Worm (Caenorhabditis elegans) whole organism, L1 larva: ENCODE measurements around the gene imph-1.

Source experiments
- efl-1 ChIP-seq, 4 experiments: fragments of 150-350 bp; optimal IDR thresholded peaks in 3 of 4; peaks in 1 of 4; 1 replicate in 1 of 4; 2 replicates in 3 of 4; lab custom pipeline; 2014; ENCODE audit warnings: missing biosample characterization in 2 of 4, missing genetic modification characterization in 2 of 4, missing genetic modification reagents in 2 of 4
- nhr-237 ChIP-seq: fragments of 150-350 bp; optimal IDR thresholded peaks from 2 replicates; lab custom pipeline; 2014; ENCODE audit warnings: missing biosample characterization, missing genetic modification characterization

ce11 chrIII:4601286-4601685, 47.9 kb downstream of the imph-1 start:
- no peak for TF ChIP-seq nhr-237 (tag; lab: Kevin White, UChicago)
- no peak for TF ChIP-seq efl-1 (optimal IDR thresholded peaks at IDR 0.05; lab: Kevin White, UChicago)
- TF ChIP-seq efl-1 (GFP tag; optimal IDR thresholded peaks at IDR 0.05 in 1 of 2; lab: Kevin White, UChicago) = no peak
